Worm (Caenorhabditis elegans): ENCODE measurements around the gene nhr-193.

- TF ChIP-seq ceh-13 (GFP tag; optimal IDR thresholded peaks at IDR 0.05) (no peak), ama-1 (optimal IDR thresholded peaks at IDR 0.05) (no peak), hnd-1 (tag; optimal IDR thresholded peaks at IDR 0.05) (no peak), tra-4 (tag; optimal IDR thresholded peaks at IDR 0.05) (no peak), sea-1 (GFP tag; conservative IDR thresholded peaks at IDR 0.05) (no peak), hmg-4 (GFP tag; optimal IDR thresholded peaks at IDR 0.05) (no peak), hmbx-1 (tag; optimal IDR thresholded peaks at IDR 0.05) (no peak), scrt-1 (GFP tag; IDR thresholded peaks at IDR 0.05) (no peak), aly-1 (tag; optimal IDR thresholded peaks at IDR 0.05) (no peak)
Observed at ce11 chrV:16368143-16368542, 26.0 kb downstream of the nhr-193 start.
